Worm (Caenorhabditis elegans): ENCODE measurements around the gene glt-6.

- no peak for TF ChIP-seq ztf-11 (tag; optimal IDR thresholded peaks at IDR 0.05)
- no peak for TF ChIP-seq skn-1 (tag; optimal IDR thresholded peaks at IDR 0.05)
- TF ChIP-seq ztf-4 (tag; optimal IDR thresholded peaks at IDR 0.05), result no peak
- TF ChIP-seq unc-62 (GFP tag; optimal IDR thresholded peaks at IDR 0.05), result no peak
- no peak for TF ChIP-seq nhr-11 (tag; optimal IDR thresholded peaks at IDR 0.05)
- no peak for TF ChIP-seq lin-39 (tag; optimal IDR thresholded peaks at IDR 0.05)
- TF ChIP-seq unc-39 (tag; optimal IDR thresholded peaks at IDR 0.05), result no peak
- TF ChIP-seq snpc-4 (tag; optimal IDR thresholded peaks at IDR 0.05), result no peak
- no peak for TF ChIP-seq ceh-82 (tag; optimal IDR thresholded peaks at IDR 0.05)
Observed at ce11 chrIV:7503322-7503721, at the start of gene glt-6.

Measured in whole organism, L3 larva.